Worm (Caenorhabditis elegans) whole organism, L1 larva: ENCODE results near the gene Y62F5A.9.
A peak's percentile ranks its signal among the peaks of the same experiment; 100 is the strongest.

Experiments used
- C04F5.9 ChIP-seq: sonication (generic microtip); optimal IDR thresholded peaks from 2 replicates; lab custom pipeline; 2016; ENCODE audit warnings: missing genetic modification characterization, missing compliant biosample characterization
- F16B12.6 ChIP-seq: fragments of 150-350 bp; optimal IDR thresholded peaks from 2 replicates; lab custom pipeline; 2014; ENCODE audit warnings: missing biosample characterization, missing genetic modification characterization
- Y116A8C.19 ChIP-seq: sonication (generic microtip); optimal IDR thresholded peaks from 2 replicates; lab custom pipeline; 2016; ENCODE audit warnings: missing compliant biosample characterization, missing genetic modification characterization, borderline replicate concordance
- aha-1 ChIP-seq: fragments of 150-350 bp; optimal IDR thresholded peaks from 2 replicates; lab custom pipeline; 2014; ENCODE audit warnings: missing biosample characterization, missing genetic modification characterization
- aly-2 ChIP-seq: fragments of 150-350 bp; optimal IDR thresholded peaks from 2 replicates; lab custom pipeline; 2014; ENCODE audit warnings: missing biosample characterization, missing genetic modification characterization
- ama-1 ChIP-seq: fragments of 150-350 bp; optimal IDR thresholded peaks from 2 replicates; lab custom pipeline; 2014
- blmp-1 ChIP-seq: fragments of 150-350 bp; optimal IDR thresholded peaks from 2 replicates; lab custom pipeline; 2014; ENCODE audit warnings: missing biosample characterization, missing genetic modification characterization
- ceh-63 ChIP-seq: fragments of 200-800 bp; sonication (Bioruptor generic); optimal IDR thresholded peaks from 2 replicates; lab custom pipeline; 2018; ENCODE audit warnings: mild to moderate bottlenecking, missing genetic modification characterization, missing compliant biosample characterization
- ceh-8 ChIP-seq: fragments of 200-800 bp; sonication (Bioruptor generic); optimal IDR thresholded peaks from 2 replicates; lab custom pipeline; 2018; ENCODE audit warnings: mild to moderate bottlenecking, missing genetic modification characterization, moderate library complexity, missing compliant biosample characterization
- ceh-82 ChIP-seq, 3 experiments: fragments of 150-350 bp in 1 of 3; sonication (generic microtip) in 2 of 3; optimal IDR thresholded peaks; 2 replicates each; lab custom pipeline; 2014 to 2017; ENCODE audit warnings: missing biosample characterization in 3 of 3, missing genetic modification characterization in 3 of 3
- dpl-1 ChIP-seq, 3 experiments: fragments of 150-350 bp in 2 of 3; sonication (generic microtip) in 1 of 3; optimal IDR thresholded peaks; 2 replicates each; lab custom pipeline; 2014 to 2017; ENCODE audit warnings: missing biosample characterization in 3 of 3, missing genetic modification characterization in 3 of 3, missing genetic modification reagents in 3 of 3
- dsc-1 ChIP-seq: sonication (generic microtip); optimal IDR thresholded peaks from 2 replicates; lab custom pipeline; 2016; ENCODE audit warnings: mild to moderate bottlenecking, missing genetic modification characterization, missing compliant biosample characterization
- efl-1 ChIP-seq, 4 experiments: fragments of 150-350 bp; optimal IDR thresholded peaks in 3 of 4; peaks in 1 of 4; 1 replicate in 1 of 4; 2 replicates in 3 of 4; lab custom pipeline; 2014; ENCODE audit warnings: missing biosample characterization in 2 of 4, missing genetic modification characterization in 2 of 4, missing genetic modification reagents in 2 of 4
- efl-3 ChIP-seq: fragments of 200-800 bp; sonication (Bioruptor generic); optimal IDR thresholded peaks from 2 replicates; lab custom pipeline; 2018; ENCODE audit warnings: mild to moderate bottlenecking, missing genetic modification characterization, missing compliant biosample characterization
- egl-27 ChIP-seq, 2 experiments: fragments of 150-350 bp in 1 of 2; sonication (generic microtip); optimal IDR thresholded peaks; 3 replicates each; lab custom pipeline; 2017 to 2018; ENCODE audit warnings: missing biosample characterization in 2 of 2, missing genetic modification characterization in 2 of 2, missing genetic modification reagents in 2 of 2
- elt-2 ChIP-seq: sonication (generic microtip); optimal IDR thresholded peaks from 2 replicates; lab custom pipeline; 2016; ENCODE audit warnings: missing genetic modification characterization, mild to moderate bottlenecking, inconsistent platforms, missing compliant biosample characterization, missing genetic modification reagents
- ets-5 ChIP-seq: fragments of 200-800 bp; sonication (Bioruptor generic); IDR thresholded peaks from 2 replicates; pipeline ENCODE4 v1.3.6; 2022; ENCODE audit warnings: missing genetic modification characterization, missing compliant biosample characterization
- fkh-4 ChIP-seq: sonication (generic microtip); optimal IDR thresholded peaks from 2 replicates; lab custom pipeline; 2016; ENCODE audit warnings: missing compliant biosample characterization, missing genetic modification characterization, borderline replicate concordance
- hlh-17 ChIP-seq: fragments of 200-800 bp; sonication (Bioruptor generic); optimal IDR thresholded peaks from 2 replicates; lab custom pipeline; 2018; ENCODE audit warnings: missing genetic modification characterization, mild to moderate bottlenecking, missing compliant biosample characterization, moderate library complexity, borderline replicate concordance
- hlh-4 ChIP-seq: sonication (generic microtip); optimal IDR thresholded peaks from 2 replicates; lab custom pipeline; 2016; ENCODE audit warnings: mild to moderate bottlenecking, missing genetic modification characterization, missing compliant biosample characterization
- irx-1 ChIP-seq: sonication (generic microtip); optimal IDR thresholded peaks from 2 replicates; lab custom pipeline; 2016; ENCODE audit warnings: missing genetic modification characterization, missing compliant biosample characterization
- jun-1 ChIP-seq: fragments of 150-350 bp; optimal IDR thresholded peaks from 2 replicates; lab custom pipeline; 2014; ENCODE audit warnings: missing biosample characterization, missing genetic modification reagents, missing genetic modification characterization
- lin-13 ChIP-seq: fragments of 150-350 bp; optimal IDR thresholded peaks from 2 replicates; lab custom pipeline; 2014; ENCODE audit warnings: missing biosample characterization, missing genetic modification reagents, missing genetic modification characterization
- lin-14 ChIP-seq: fragments of 200-800 bp; sonication (Bioruptor generic); optimal IDR thresholded peaks from 2 replicates; lab custom pipeline; 2018; ENCODE audit warnings: mild to moderate bottlenecking, missing genetic modification characterization, moderate library complexity, missing compliant biosample characterization
- lin-15B ChIP-seq: fragments of 150-350 bp; sonication (generic microtip); optimal IDR thresholded peaks from 3 replicates; lab custom pipeline; 2014; ENCODE audit warnings: missing biosample characterization, missing genetic modification characterization
- lin-35 ChIP-seq, 2 experiments: fragments of 150-350 bp; optimal IDR thresholded peaks; 2 replicates each; lab custom pipeline; 2014; ENCODE audit warnings: missing biosample characterization in 2 of 2, missing genetic modification characterization in 2 of 2, missing genetic modification reagents in 2 of 2
- lir-3 ChIP-seq: sonication (generic microtip); optimal IDR thresholded peaks from 2 replicates; lab custom pipeline; 2016; ENCODE audit warnings: mild to moderate bottlenecking, missing genetic modification characterization, moderate library complexity, missing compliant biosample characterization; ENCODE audit not compliant: poor library complexity
- lsy-2 ChIP-seq, 2 experiments: fragments of 150-350 bp; optimal IDR thresholded peaks; 2 replicates each; lab custom pipeline; 2014; ENCODE audit warnings: missing biosample characterization in 2 of 2, missing genetic modification characterization in 2 of 2
- mef-2 ChIP-seq: fragments of 150-350 bp; optimal IDR thresholded peaks from 2 replicates; lab custom pipeline; 2014; ENCODE audit warnings: missing biosample characterization, missing genetic modification characterization
- mep-1 ChIP-seq: fragments of 150-350 bp; optimal IDR thresholded peaks from 2 replicates; lab custom pipeline; 2014; ENCODE audit warnings: missing biosample characterization, missing genetic modification characterization
- nhr-47 ChIP-seq: sonication (generic microtip); optimal IDR thresholded peaks from 2 replicates; lab custom pipeline; 2016; ENCODE audit warnings: mild to moderate bottlenecking, missing genetic modification characterization, moderate library complexity, missing compliant biosample characterization
- nhr-71 ChIP-seq: sonication (generic microtip); optimal IDR thresholded peaks from 2 replicates; lab custom pipeline; 2016; ENCODE audit warnings: mild to moderate bottlenecking, missing genetic modification characterization, moderate library complexity, missing compliant biosample characterization
- nhr-77 ChIP-seq: fragments of 150-350 bp; optimal IDR thresholded peaks from 2 replicates; lab custom pipeline; 2014; ENCODE audit warnings: missing biosample characterization, missing genetic modification characterization
- pag-3 ChIP-seq: sonication (generic microtip); optimal IDR thresholded peaks from 2 replicates; lab custom pipeline; 2017; ENCODE audit warnings: missing genetic modification characterization, mild to moderate bottlenecking, missing compliant biosample characterization, antibody characterized with exemption, borderline replicate concordance; ENCODE audit not compliant: insufficient read depth
- pax-3 ChIP-seq: fragments of 200-800 bp; sonication (Bioruptor generic); optimal IDR thresholded peaks from 2 replicates; lab custom pipeline; 2018; ENCODE audit warnings: mild to moderate bottlenecking, missing genetic modification characterization, moderate library complexity, missing compliant biosample characterization
- snu-23 ChIP-seq: sonication (generic microtip); optimal IDR thresholded peaks from 2 replicates; lab custom pipeline; 2016; ENCODE audit warnings: missing genetic modification characterization, missing compliant biosample characterization
- sox-4 ChIP-seq: sonication (generic microtip); optimal IDR thresholded peaks from 2 replicates; lab custom pipeline; 2016; ENCODE audit warnings: missing genetic modification characterization, missing compliant biosample characterization
- swsn-7 ChIP-seq: sonication (generic microtip); optimal IDR thresholded peaks from 2 replicates; lab custom pipeline; 2016; ENCODE audit warnings: missing genetic modification characterization, missing compliant biosample characterization
- tbx-2 ChIP-seq: sonication (generic microtip); optimal IDR thresholded peaks from 2 replicates; lab custom pipeline; 2016; ENCODE audit warnings: missing genetic modification characterization, missing compliant biosample characterization
- unc-130 ChIP-seq: fragments of 150-350 bp; optimal IDR thresholded peaks from 2 replicates; lab custom pipeline; 2017; ENCODE audit warnings: missing biosample characterization, missing genetic modification characterization, inconsistent platforms
- unc-30 ChIP-seq: sonication (generic microtip); optimal IDR thresholded peaks from 2 replicates; lab custom pipeline; 2017; ENCODE audit warnings: missing biosample characterization, missing genetic modification characterization
- unc-86 ChIP-seq: sonication (generic microtip); optimal IDR thresholded peaks from 2 replicates; lab custom pipeline; 2016; ENCODE audit warnings: missing genetic modification characterization, missing compliant biosample characterization
- zip-4 ChIP-seq: fragments of 200-800 bp; sonication (Bioruptor generic); optimal IDR thresholded peaks from 2 replicates; lab custom pipeline; 2018; ENCODE audit warnings: mild to moderate bottlenecking, missing genetic modification characterization, moderate library complexity, missing compliant biosample characterization
- ztf-4 ChIP-seq: fragments of 150-350 bp; optimal IDR thresholded peaks from 2 replicates; lab custom pipeline; 2014; ENCODE audit warnings: missing biosample characterization, missing genetic modification characterization

Y62F5A.9 gene

DNA sequence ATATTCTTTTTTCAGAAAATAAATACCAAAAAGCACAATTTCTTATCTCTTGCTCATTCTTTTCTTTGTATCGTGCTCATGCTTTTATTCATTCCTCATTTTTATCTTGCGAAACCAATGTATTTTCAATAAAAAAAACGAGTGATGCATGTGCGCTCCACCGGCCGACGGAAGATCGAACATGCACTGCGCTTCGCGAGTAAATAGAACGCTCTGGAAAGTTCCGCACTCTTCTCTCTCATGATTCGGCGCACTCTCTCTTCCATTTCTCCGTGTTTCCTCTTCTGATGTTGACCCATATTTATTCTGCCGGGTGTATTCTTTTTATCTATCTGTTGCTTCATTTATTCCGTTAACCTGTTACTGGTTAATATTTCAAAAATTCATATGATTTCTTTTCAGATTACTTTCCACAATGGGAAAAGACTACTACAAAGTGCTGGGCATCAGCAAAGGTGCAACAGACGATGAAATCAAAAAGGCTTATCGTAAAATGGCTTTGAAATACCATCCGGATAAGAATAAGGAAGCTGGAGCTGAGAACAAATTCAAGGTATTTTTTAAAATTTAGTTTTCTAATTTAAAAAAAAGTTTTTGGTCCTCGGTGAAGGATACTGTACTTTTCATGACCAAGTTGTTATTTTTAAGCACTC lies 6.8 kb upstream of the Y62F5A.9 start, which contains the start of gene dnj-13 (continued):
- peak; percentile 94 for TF ChIP-seq jun-1 (tag; lab: Kevin White, UChicago)
- peak; percentile 95 for TF ChIP-seq tbx-2 (tag; lab: Kevin White, UChicago)
- TF ChIP-seq efl-1 (optimal IDR thresholded peaks at IDR 0.05; lab: Kevin White, UChicago) = peak; percentile 80 to 83
- peak; percentile 75 to 98 for TF ChIP-seq efl-1 (GFP tag; optimal IDR thresholded peaks at IDR 0.05 in 1 of 2; lab: Kevin White, UChicago)
- TF ChIP-seq sox-4 (tag; lab: Kevin White, UChicago) = peak; percentile 83
- no peak for TF ChIP-seq hlh-4 (tag; lab: Kevin White, UChicago)
- TF ChIP-seq ceh-8 (GFP tag; lab: Kevin White, UChicago) = peak; percentile 91
- TF ChIP-seq ceh-82 (tag; optimal IDR thresholded peaks at IDR 0.05; lab: Kevin White, UChicago) = peak; percentile 92 to 97 (median 94)

DNA sequence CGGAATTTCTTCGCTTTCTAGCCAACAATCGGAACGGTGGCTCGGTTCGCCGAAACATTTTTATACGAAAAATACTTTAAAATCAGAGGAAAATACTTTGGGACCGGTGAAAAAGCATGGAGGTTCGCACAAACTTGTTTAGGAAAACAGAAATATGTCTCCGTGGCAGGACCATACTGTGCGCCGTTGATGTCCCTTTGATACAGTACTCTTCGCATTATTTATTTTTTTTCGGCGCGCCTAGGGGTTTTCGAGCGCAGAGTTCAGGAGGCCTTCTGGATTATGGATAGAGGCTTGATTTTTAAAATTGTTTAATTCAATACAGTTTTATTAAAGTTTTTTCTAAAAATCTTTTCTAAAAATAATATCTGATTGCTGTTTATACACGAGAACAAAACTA lies 6.1 kb upstream of the Y62F5A.9 start, which contains the start of gene F54D5.9:
TSS of gene F54D5.9 (minus strand) at position 115 of the 400 bp plus-strand sequence.
- TF ChIP-seq ceh-63 (no peak), lin-15B (tag; lab: Kevin White, UChicago) (no peak), unc-86 (no peak), lin-14 (GFP tag; lab: Kevin White, UChicago) (no peak), irx-1 (no peak), pag-3 (tag; lab: Kevin White, UChicago) (no peak)

DNA sequence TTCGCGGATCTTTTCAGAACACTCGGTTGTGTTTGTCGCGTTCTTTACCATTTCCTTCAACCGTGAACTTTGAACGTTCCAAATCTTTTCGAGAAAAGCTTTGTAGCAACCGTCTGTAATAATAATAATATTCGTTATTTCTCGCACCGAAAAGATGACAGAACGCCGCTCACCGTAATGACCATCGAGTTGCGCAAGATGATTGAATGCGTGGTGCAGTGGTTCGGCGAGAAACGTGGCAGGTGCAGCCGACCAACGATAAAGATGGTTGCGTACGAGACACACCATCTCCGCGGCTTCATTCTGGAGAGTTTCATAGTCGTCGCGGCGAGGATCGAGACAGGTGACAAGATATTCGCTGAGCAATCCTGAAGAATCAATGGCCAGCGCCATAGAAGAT lies 4.3 kb upstream of the Y62F5A.9 start:
- TF ChIP-seq lir-3 (no peak), unc-86 (no peak), hlh-17 (GFP tag; lab: Kevin White, UChicago) (no peak), fkh-4 (tag; lab: Kevin White, UChicago) (no peak), unc-30 (tag; lab: Kevin White, UChicago) (no peak), aha-1 (no peak), C04F5.9 (tag; lab: Kevin White, UChicago) (no peak), mef-2 (tag; lab: Kevin White, UChicago) (no peak), blmp-1 (no peak), elt-2 (tag; lab: Kevin White, UChicago) (no peak), ztf-4 (tag; lab: Kevin White, UChicago) (no peak)

DNA sequence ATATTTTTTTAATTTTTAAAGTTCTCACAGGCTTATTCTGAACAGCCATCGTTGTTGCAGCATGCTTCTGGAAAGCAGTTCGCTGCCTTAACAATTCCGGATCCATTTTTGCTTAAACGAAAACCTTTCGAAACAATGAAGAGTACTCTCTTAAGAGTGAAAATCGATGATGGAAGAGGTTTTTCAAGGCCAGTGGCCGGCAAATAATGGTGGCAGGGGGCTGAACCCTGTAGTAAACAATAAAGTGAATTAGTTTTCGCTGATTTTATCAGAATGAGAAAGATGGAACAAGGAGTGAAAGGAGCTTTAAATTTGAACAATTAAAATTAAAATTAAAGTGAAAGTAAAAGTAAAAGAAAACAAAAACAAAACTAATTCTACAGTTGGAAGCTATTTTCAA lies 3.7 kb upstream of the Y62F5A.9 start, which contains the start of gene gtf-2E2:
TSS of gene gtf-2E2 (minus strand) at position 111 of the 400 bp plus-strand sequence.
- TF ChIP-seq mep-1 (peak; percentile 69), swsn-7 (tag; lab: Kevin White, UChicago) (peak; percentile 4), ets-5 (GFP tag; lab: Robert Waterston, UW) (no peak), sox-4 (tag; lab: Kevin White, UChicago) (no peak), zip-4 (GFP tag; lab: Kevin White, UChicago) (no peak), unc-130 (no peak), ztf-4 (tag; lab: Kevin White, UChicago) (no peak), C04F5.9 (tag; lab: Kevin White, UChicago) (no peak), nhr-47 (no peak), tbx-2 (tag; lab: Kevin White, UChicago) (no peak), lsy-2 (tag; optimal IDR thresholded peaks at IDR 0.05; lab: Kevin White, UChicago) (peak in 1 of 2 experiments; percentile 46), unc-86 (no peak), Y116A8C.19 (tag; lab: Kevin White, UChicago) (no peak), nhr-77 (tag; lab: Kevin White, UChicago) (no peak), snu-23 (GFP tag; lab: Kevin White, UChicago) (peak; percentile 40), dpl-1 (GFP tag; optimal IDR thresholded peaks at IDR 0.05; lab: Kevin White, UChicago) (peak in 1 of 3 experiments; percentile 24), efl-3 (GFP tag; lab: Kevin White, UChicago) (no peak), ceh-82 (tag; optimal IDR thresholded peaks at IDR 0.05; lab: Kevin White, UChicago) (peak in 1 of 3 experiments; percentile 35), efl-1 (optimal IDR thresholded peaks at IDR 0.05; lab: Kevin White, UChicago) (peak; percentile 15 to 36), efl-1 (GFP tag; optimal IDR thresholded peaks at IDR 0.05 in 1 of 2; lab: Kevin White, UChicago) (peak in 1 of 2 experiments; percentile 29), F16B12.6 (no peak), ceh-8 (GFP tag; lab: Kevin White, UChicago) (no peak), nhr-71 (tag; lab: Kevin White, UChicago) (peak; percentile 25), pax-3 (tag; lab: Kevin White, UChicago) (no peak), lin-13 (GFP tag; lab: Kevin White, UChicago) (no peak), lin-15B (tag; lab: Kevin White, UChicago) (no peak), dsc-1 (no peak), aly-2 (no peak), egl-27 (tag; optimal IDR thresholded peaks at IDR 0.05; lab: Kevin White, UChicago) (no peak), ama-1 (lab: Kevin White, UChicago) (no peak), lin-35 (GFP tag; optimal IDR thresholded peaks at IDR 0.05; lab: Kevin White, UChicago) (peak; percentile 3 to 28)
